Fruit fly (Drosophila melanogaster): Measurements from ENCODE around the gene CG14985.

Gene CG14985

DNA sequence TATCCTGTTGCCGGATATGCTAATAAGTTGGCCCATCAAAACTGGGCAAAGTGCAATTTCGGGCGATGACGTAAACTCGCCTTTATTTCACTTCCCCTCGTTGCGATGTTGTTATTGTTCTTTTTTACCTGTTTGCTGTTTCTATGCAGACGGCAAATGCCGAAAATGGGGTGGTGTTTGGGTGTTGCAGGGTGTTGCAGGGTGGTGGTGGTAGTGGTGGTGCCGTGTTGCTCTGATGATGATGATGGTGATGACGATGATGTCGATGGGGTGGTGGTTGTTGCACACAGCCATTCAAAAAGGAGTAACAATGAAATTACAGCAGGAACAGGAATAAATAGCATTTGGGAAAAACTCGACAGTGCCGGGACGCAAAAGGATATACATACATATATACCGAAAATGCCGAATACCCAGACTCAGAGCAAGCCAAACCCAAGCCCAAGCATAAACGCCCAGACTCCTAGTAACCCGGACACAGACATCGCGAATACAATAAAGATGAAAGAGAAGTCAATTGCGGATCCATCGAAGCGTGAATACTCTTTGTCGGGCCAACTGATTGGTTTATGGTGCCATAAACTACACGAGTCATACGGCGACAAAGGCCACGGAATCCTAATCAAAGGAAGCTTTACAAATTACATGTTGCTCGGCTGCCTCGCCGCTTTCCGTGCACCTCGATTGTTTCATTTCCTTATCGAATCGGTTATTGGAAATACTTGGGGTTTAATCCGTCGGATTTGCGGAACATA lies 24.3 kb upstream of the CG14985 start (continued):
- TF ChIP-seq esg (GFP tag; conservative IDR thresholded peaks at IDR 0.05) = no peak
- no peak for TF ChIP-seq CG14667 (GFP tag; IDR thresholded peaks at IDR 0.05)
- no peak for TF ChIP-seq Mad (GFP tag; optimal IDR thresholded peaks at IDR 0.05)
- TF ChIP-seq chn (GFP tag; optimal IDR thresholded peaks at IDR 0.05) = no peak
- TF ChIP-seq CG4820 (GFP tag; optimal IDR thresholded peaks at IDR 0.05) = no peak
- TF ChIP-seq D19A (tag; optimal IDR thresholded peaks at IDR 0.05) = peak; percentile 71
- TF ChIP-seq CG13894 (tag; optimal IDR thresholded peaks at IDR 0.05) = peak; percentile 45
- peak; percentile 83 for TF ChIP-seq pros (GFP tag; optimal IDR thresholded peaks at IDR 0.05)
- no peak for TF ChIP-seq cg (GFP tag; optimal IDR thresholded peaks at IDR 0.05)
- no peak for TF ChIP-seq chinmo (GFP tag; IDR thresholded peaks at IDR 0.05; ENCODE audit: partially characterized antibody)
- no peak for TF ChIP-seq peb (GFP tag; IDR thresholded peaks at IDR 0.05)
- no peak for TF ChIP-seq Neu2 (GFP tag; optimal IDR thresholded peaks at IDR 0.05; ENCODE audit: borderline replicate concordance)
- no peak for TF ChIP-seq CG34376 (GFP tag; optimal IDR thresholded peaks at IDR 0.05)
- TF ChIP-seq croc (GFP tag; conservative IDR thresholded peaks at IDR 0.05) = no peak
- TF ChIP-seq abd-A (tag; optimal IDR thresholded peaks at IDR 0.05) = peak; percentile 48
- TF ChIP-seq NFAT (GFP tag; IDR thresholded peaks at IDR 0.05) = no peak
- no peak for TF ChIP-seq rib (GFP tag; IDR thresholded peaks at IDR 0.05)
- no peak for TF ChIP-seq Ets65A (GFP tag)
- peak; percentile 41 for TF ChIP-seq CG15479 (GFP tag; optimal IDR thresholded peaks at IDR 0.05)
- no peak for TF ChIP-seq bcd (GFP tag; optimal IDR thresholded peaks at IDR 0.05)
- TF ChIP-seq lab (GFP tag; optimal IDR thresholded peaks at IDR 0.05) = no peak

DNA sequence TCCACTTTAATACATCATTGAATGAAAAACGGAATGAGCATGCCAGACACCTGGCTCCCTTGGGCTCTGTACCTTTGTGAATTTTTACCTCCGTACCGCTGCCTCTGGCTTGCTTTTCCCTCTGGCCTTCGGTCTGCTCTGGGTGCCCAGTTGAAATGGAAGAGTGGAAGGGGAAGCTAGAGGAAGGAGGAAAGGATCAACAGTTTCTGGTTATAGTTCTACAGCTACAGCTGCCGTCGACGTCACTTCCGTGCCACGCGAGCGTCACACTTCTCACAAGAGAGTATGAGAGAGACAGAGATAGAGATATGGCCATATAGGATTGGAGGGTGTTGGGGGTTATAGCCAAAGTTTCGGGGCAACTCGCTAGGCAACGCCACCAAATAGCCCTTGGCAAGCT lies 23.2 kb upstream of the CG14985 start:
- TF ChIP-seq CG17802 (tag; optimal IDR thresholded peaks at IDR 0.05) (no peak), CG17359 (tag; optimal IDR thresholded peaks at IDR 0.05) (no peak), CG16813 (GFP tag; IDR thresholded peaks at IDR 0.05; ENCODE audit: partially characterized antibody) (no peak), Bgb (GFP tag; IDR thresholded peaks at IDR 0.05; ENCODE audit: partially characterized antibody) (no peak), inv (GFP tag; IDR thresholded peaks at IDR 0.05; ENCODE audit: partially characterized antibody) (no peak), Hey (tag; optimal IDR thresholded peaks at IDR 0.05) (peak; percentile 38), peb (GFP tag; IDR thresholded peaks at IDR 0.05) (no peak), CG1832 (GFP tag; optimal IDR thresholded peaks at IDR 0.05) (peak; percentile 23), BEAF-32 (GFP tag; optimal IDR thresholded peaks at IDR 0.05) (no peak), scrt (GFP tag; optimal IDR thresholded peaks at IDR 0.05) (peak; percentile 84), kni (GFP tag; optimal IDR thresholded peaks at IDR 0.05) (peak; percentile 30), CG33213 (GFP tag; optimal IDR thresholded peaks at IDR 0.05) (no peak), CG13894 (tag; optimal IDR thresholded peaks at IDR 0.05) (peak; percentile 30), Ptx1 (GFP tag; IDR thresholded peaks at IDR 0.05) (no peak), CG11504 (tag; optimal IDR thresholded peaks at IDR 0.05) (no peak), ac (GFP tag; optimal IDR thresholded peaks at IDR 0.05) (peak; percentile 54), crol (GFP tag; IDR thresholded peaks at IDR 0.05) (peak; percentile 25; the same call in 1 of the 2 replicates), NfI (GFP tag; optimal IDR thresholded peaks at IDR 0.05) (no peak), CG6791 (GFP tag; IDR thresholded peaks at IDR 0.05; ENCODE audit: partially characterized antibody) (peak; percentile 33; the same call in 1 of the 3 replicates), CG13424 (tag; optimal IDR thresholded peaks at IDR 0.05) (no peak), Ets65A (GFP tag) (peak; percentile 72), pros (GFP tag; optimal IDR thresholded peaks at IDR 0.05) (peak; percentile 64), Xrp1 (GFP tag; IDR thresholded peaks at IDR 0.05) (no peak), lbe (GFP tag; optimal IDR thresholded peaks at IDR 0.05) (no peak), repo (GFP tag; optimal IDR thresholded peaks at IDR 0.05) (no peak), gce (GFP tag; IDR thresholded peaks at IDR 0.05) (no peak)

All from whole organism, embryonic.